Worm (Caenorhabditis elegans): ENCODE measurements around the gene hid-1.
A peak's percentile ranks its signal among the peaks of the same experiment; 100 is the strongest.

hid-1 gene

DNA sequence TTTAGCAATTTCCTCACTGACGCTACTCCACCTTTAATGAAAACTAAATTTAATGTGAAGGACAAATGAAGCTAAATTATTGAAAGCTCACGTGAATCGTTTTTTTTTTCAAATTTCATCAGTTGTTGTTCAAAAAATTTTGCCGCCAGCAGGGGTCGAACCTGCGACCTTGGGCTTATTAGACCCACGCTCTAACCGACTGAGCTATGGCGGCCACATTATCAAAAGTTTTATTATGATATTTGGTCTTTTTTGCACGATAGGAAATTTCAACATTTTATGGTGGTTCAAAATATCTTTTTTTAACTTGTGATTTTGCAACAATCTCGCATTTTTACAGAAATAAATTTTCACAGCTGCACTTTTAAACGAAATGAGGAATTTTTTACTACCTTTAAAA lies 37.2 kb downstream of the hid-1 start (continued):
- TF ChIP-seq cey-2 (tag; optimal IDR thresholded peaks at IDR 0.05; ENCODE audit: borderline replicate concordance, insufficient read depth) (no peak), mdl-1 (tag; optimal IDR thresholded peaks at IDR 0.05) (no peak), rbr-2 (tag; optimal IDR thresholded peaks at IDR 0.05) (no peak), dve-1 (tag; optimal IDR thresholded peaks at IDR 0.05; ENCODE audit: insufficient read depth) (no peak), lin-15B (tag; optimal IDR thresholded peaks at IDR 0.05) (no peak), nhr-10 (tag; optimal IDR thresholded peaks at IDR 0.05) (no peak), attf-4 (tag; optimal IDR thresholded peaks at IDR 0.05) (no peak), lsy-2 (tag; optimal IDR thresholded peaks at IDR 0.05) (no peak), ceh-44 (GFP tag; IDR thresholded peaks at IDR 0.05) (peak; percentile 32; the same call in 1 of the 2 replicates), arid-1 (GFP tag; conservative IDR thresholded peaks at IDR 0.05) (peak; percentile 44; the same call in 1 of the 2 replicates), snpc-4 (tag; optimal IDR thresholded peaks at IDR 0.05) (no peak), ama-1 (optimal IDR thresholded peaks at IDR 0.05) (no peak), dmd-9 (GFP tag; IDR thresholded peaks at IDR 0.05) (no peak), Y48G9A.11 (GFP tag; IDR thresholded peaks at IDR 0.05) (0 out of 2 replicates have a peak, but pooled peaks have one; percentile 15), daf-19 (GFP tag; conservative IDR thresholded peaks at IDR 0.05) (no peak), pha-4 (GFP tag; IDR thresholded peaks at IDR 0.05) (peak; percentile 76; the same call in 1 of the 2 replicates), pha-4 (tag; optimal IDR thresholded peaks at IDR 0.05) (no peak), F37D6.2 (tag; optimal IDR thresholded peaks at IDR 0.05) (no peak), dmd-8 (GFP tag; IDR thresholded peaks at IDR 0.05) (no peak), unc-130 (GFP tag; optimal IDR thresholded peaks at IDR 0.05) (no peak), hlh-11 (tag; optimal IDR thresholded peaks at IDR 0.05) (no peak), ces-1 (GFP tag; optimal IDR thresholded peaks at IDR 0.05) (no peak), nhr-42 (GFP tag; IDR thresholded peaks at IDR 0.05) (no peak), D1046.2 (GFP tag; IDR thresholded peaks at IDR 0.05) (no peak), nhr-77 (tag; optimal IDR thresholded peaks at IDR 0.05) (no peak), ceh-28 (tag; optimal IDR thresholded peaks at IDR 0.05) (no peak), zag-1 (tag; optimal IDR thresholded peaks at IDR 0.05) (no peak), ZK546.5 (tag; optimal IDR thresholded peaks at IDR 0.05) (no peak), nhr-25 (tag; optimal IDR thresholded peaks at IDR 0.05; ENCODE audit: borderline replicate concordance, insufficient read depth) (no peak), daf-12 (tag; optimal IDR thresholded peaks at IDR 0.05) (no peak), mxl-2 (GFP tag; conservative IDR thresholded peaks at IDR 0.05) (0 out of 2 replicates have a peak, but pooled peaks have one; percentile 25), pqm-1 (tag; optimal IDR thresholded peaks at IDR 0.05) (no peak), nhr-76 (tag; optimal IDR thresholded peaks at IDR 0.05) (no peak), daf-16 (GFP tag; optimal IDR thresholded peaks at IDR 0.05) (peak in 1 of 2 experiments; percentile 8), daf-16 (tag; optimal IDR thresholded peaks at IDR 0.05) (peak; percentile 29), snpc-1.2 (GFP tag; IDR thresholded peaks at IDR 0.05) (peak; percentile 52; the same call in 1 of the 2 replicates), lin-38 (GFP tag; IDR thresholded peaks at IDR 0.05) (no peak; the same call in none of the 2 replicates), jun-1 (tag; optimal IDR thresholded peaks at IDR 0.05) (no peak), ZK337.2 (GFP tag; IDR thresholded peaks at IDR 0.05) (no peak), mes-2 (tag; optimal IDR thresholded peaks at IDR 0.05; ENCODE audit: poor library complexity, severe bottlenecking) (no peak), duxl-1 (tag; optimal IDR thresholded peaks at IDR 0.05; ENCODE audit: poor library complexity) (peak; percentile 27), fos-1 (tag; optimal IDR thresholded peaks at IDR 0.05) (no peak), ztf-11 (tag; optimal IDR thresholded peaks at IDR 0.05) (no peak), ceh-32 (tag; optimal IDR thresholded peaks at IDR 0.05; ENCODE audit: poor library complexity) (no peak), F49E8.2 (tag; optimal IDR thresholded peaks at IDR 0.05; ENCODE audit: borderline replicate concordance) (no peak), zip-11 (GFP tag; IDR thresholded peaks at IDR 0.05) (no peak), vab-7 (GFP tag; IDR thresholded peaks at IDR 0.05) (0 out of 2 replicates have a peak, but pooled peaks have one; percentile 32), lin-39 (tag; optimal IDR thresholded peaks at IDR 0.05) (no peak), lir-3 (tag; optimal IDR thresholded peaks at IDR 0.05) (no peak), set-16 (GFP tag; IDR thresholded peaks at IDR 0.05) (no peak), mdt-29 (GFP tag; IDR thresholded peaks at IDR 0.05) (no peak)
